Worm (Caenorhabditis elegans) whole organism, L4/young adult: Measurements from ENCODE around the gene ZK1098.9.

Source experiments
- W03F9.2 ChIP-seq: fragments of 150-350 bp; optimal IDR thresholded peaks from 2 replicates; lab custom pipeline; 2014; ENCODE audit warnings: missing biosample characterization, missing genetic modification characterization
- him-1 ChIP-seq: sonication (generic microtip); optimal IDR thresholded peaks from 2 replicates; lab custom pipeline; 2016; ENCODE audit warnings: missing genotype, missing genetic modification reagents, missing genetic modification characterization, missing compliant biosample characterization

DNA sequence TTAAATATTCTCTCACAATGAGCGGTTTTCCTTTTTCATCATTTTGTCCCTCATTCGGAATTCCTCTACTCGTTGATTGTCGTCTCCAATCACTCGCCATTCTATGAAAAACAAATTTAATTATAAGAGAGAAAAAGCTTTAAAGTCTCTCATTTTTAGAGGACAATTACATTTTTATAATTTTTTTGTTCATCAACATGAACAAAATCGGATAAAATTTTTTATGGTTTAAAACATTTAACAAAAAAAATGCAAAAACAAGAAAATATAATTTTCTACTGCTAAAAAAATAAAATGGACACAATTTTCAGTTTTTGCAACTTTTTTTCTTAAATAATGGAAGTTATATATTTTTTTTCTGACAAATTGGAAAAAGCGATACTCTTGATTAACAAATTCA lies 28.1 kb upstream of the ZK1098.9 start, which contains the start of gene F55H2.7:
- no peak for TF ChIP-seq him-1
- TF ChIP-seq W03F9.2 (tag; lab: Kevin White, UChicago), result no peak
